Fruit fly (Drosophila melanogaster): ENCODE data around the gene Adss.

Gene Adss

dm6 chr3R:20832689-20833524 lies 2.5 kb upstream of the Adss start, which contains the start of gene Synd:
Synd (plus strand) TSS chr3R:20832799.
- TF ChIP-seq CG34367 (tag; optimal IDR thresholded peaks at IDR 0.05) = no peak
- TF ChIP-seq Pif1A (GFP tag; optimal IDR thresholded peaks at IDR 0.05) = peak; percentile 42
- TF ChIP-seq D1 (tag; optimal IDR thresholded peaks at IDR 0.05) = no peak
- TF ChIP-seq CG12605 (GFP tag; IDR thresholded peaks at IDR 0.05) = 0 out of 2 replicates have a peak, but pooled peaks have one; percentile 17
- no peak for TF ChIP-seq CG10348 (GFP tag; IDR thresholded peaks at IDR 0.05)
- TF ChIP-seq CG14655 (GFP tag; optimal IDR thresholded peaks at IDR 0.05) = peak; percentile 27
- TF ChIP-seq Ets98B (GFP tag; IDR thresholded peaks at IDR 0.05) = peak; percentile 13; the same call in 1 of the 2 replicates
- no peak for TF ChIP-seq CG9948 (tag; optimal IDR thresholded peaks at IDR 0.05)
- TF ChIP-seq CG8159 (tag; optimal IDR thresholded peaks at IDR 0.05) = no peak
- TF ChIP-seq fd96Ca (GFP tag; IDR thresholded peaks at IDR 0.05) = no peak
- peak; percentile 76 for TF ChIP-seq EcR (GFP tag; optimal IDR thresholded peaks at IDR 0.05)
- no peak for TF ChIP-seq CG32121 (GFP tag; IDR thresholded peaks at IDR 0.05)
- no peak for TF ChIP-seq CG13204 (GFP tag; optimal IDR thresholded peaks at IDR 0.05)
- peak; percentile 12 for TF ChIP-seq Pif1B (GFP tag; optimal IDR thresholded peaks at IDR 0.05)
- peak; percentile 8 for TF ChIP-seq CG15710 (tag; optimal IDR thresholded peaks at IDR 0.05)
- peak; percentile 48; the same call in 2 of the 3 replicates for TF ChIP-seq CG4496 (GFP tag; IDR thresholded peaks at IDR 0.05)
- TF ChIP-seq gl (tag; optimal IDR thresholded peaks at IDR 0.05) = peak; percentile 31
- peak; percentile 34 for TF ChIP-seq CG8301 (tag; optimal IDR thresholded peaks at IDR 0.05)
- no peak for TF ChIP-seq CG17806 (tag; optimal IDR thresholded peaks at IDR 0.05)
- peak; percentile 6 for TF ChIP-seq Snoo (tag; optimal IDR thresholded peaks at IDR 0.05)
- no peak for TF ChIP-seq rn (GFP tag; IDR thresholded peaks at IDR 0.05)

DNA sequence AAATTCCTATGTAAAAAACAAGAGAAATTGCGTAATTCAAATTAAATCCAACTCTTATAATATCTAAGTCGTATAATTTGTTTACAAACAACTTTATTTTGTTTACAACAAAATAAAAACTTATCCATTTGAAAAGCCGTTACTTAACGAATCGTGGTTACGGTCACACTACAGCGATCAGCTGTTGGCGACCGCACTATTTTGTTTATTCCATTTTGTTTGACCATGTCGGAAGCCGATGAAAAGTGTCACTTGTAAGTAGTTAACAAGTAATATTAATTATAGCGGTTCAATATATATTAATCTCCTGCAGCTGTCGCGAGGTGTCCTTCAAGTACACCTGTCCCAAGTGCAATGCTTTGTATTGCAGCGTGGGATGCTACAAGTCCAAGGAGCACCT lies 583 bp upstream of the Adss start, which contains the start of gene CG31223:
CG31223 (plus strand) TSS at position 165 of the 400 bp plus-strand sequence.
- TF ChIP-seq CG13204 (GFP tag; optimal IDR thresholded peaks at IDR 0.05) (no peak), rn (GFP tag; IDR thresholded peaks at IDR 0.05) (no peak), CG34367 (tag; optimal IDR thresholded peaks at IDR 0.05) (no peak), Ets98B (GFP tag; IDR thresholded peaks at IDR 0.05) (no peak), CG4496 (GFP tag; IDR thresholded peaks at IDR 0.05) (no peak), Snoo (tag; optimal IDR thresholded peaks at IDR 0.05) (no peak), CG12605 (GFP tag; IDR thresholded peaks at IDR 0.05) (no peak), CG17806 (tag; optimal IDR thresholded peaks at IDR 0.05) (no peak), CG10348 (GFP tag; IDR thresholded peaks at IDR 0.05) (no peak), Pif1A (GFP tag; optimal IDR thresholded peaks at IDR 0.05) (no peak), CG8301 (tag; optimal IDR thresholded peaks at IDR 0.05) (no peak), CG15710 (tag; optimal IDR thresholded peaks at IDR 0.05) (no peak), EcR (GFP tag; optimal IDR thresholded peaks at IDR 0.05) (no peak), fd96Ca (GFP tag; IDR thresholded peaks at IDR 0.05) (no peak), CG9948 (tag; optimal IDR thresholded peaks at IDR 0.05) (no peak), D1 (tag; optimal IDR thresholded peaks at IDR 0.05) (no peak), CG14655 (GFP tag; optimal IDR thresholded peaks at IDR 0.05) (no peak), gl (tag; optimal IDR thresholded peaks at IDR 0.05) (no peak), CG8159 (tag; optimal IDR thresholded peaks at IDR 0.05) (no peak), Pif1B (GFP tag; optimal IDR thresholded peaks at IDR 0.05) (no peak)

- TF ChIP-seq CG13204 (GFP tag; optimal IDR thresholded peaks at IDR 0.05) (peak; percentile 78), fd96Ca (GFP tag; IDR thresholded peaks at IDR 0.05) (peak; percentile 72; the same call in 2 of the 3 replicates), CG17806 (tag; optimal IDR thresholded peaks at IDR 0.05) (no peak), CG32121 (GFP tag; IDR thresholded peaks at IDR 0.05) (0 out of 2 replicates have a peak, but pooled peaks have one; percentile 30), rn (GFP tag; IDR thresholded peaks at IDR 0.05) (no peak), EcR (GFP tag; optimal IDR thresholded peaks at IDR 0.05) (peak; percentile 45), Ets98B (GFP tag; IDR thresholded peaks at IDR 0.05) (peak; percentile 67), D1 (tag; optimal IDR thresholded peaks at IDR 0.05) (no peak), CG4496 (GFP tag; IDR thresholded peaks at IDR 0.05) (peak; percentile 65), Snoo (tag; optimal IDR thresholded peaks at IDR 0.05) (peak; percentile 8)
These were observed 806 bp downstream of the Adss start for dm6 chr3R:20829416-20830131.

dm6 chr3R:20828520-20829415 lies 1.6 kb downstream of the Adss start:
- TF ChIP-seq CG12605 (GFP tag; IDR thresholded peaks at IDR 0.05) (0 out of 2 replicates have a peak, but pooled peaks have one; percentile 25), CG14655 (GFP tag; optimal IDR thresholded peaks at IDR 0.05) (no peak), EcR (GFP tag; optimal IDR thresholded peaks at IDR 0.05) (peak; percentile 96), CG8159 (tag; optimal IDR thresholded peaks at IDR 0.05) (no peak), CG32121 (GFP tag; IDR thresholded peaks at IDR 0.05) (no peak), CG13204 (GFP tag; optimal IDR thresholded peaks at IDR 0.05) (peak; percentile 81), CG17806 (tag; optimal IDR thresholded peaks at IDR 0.05) (no peak), Pif1A (GFP tag; optimal IDR thresholded peaks at IDR 0.05) (no peak)

Measured in whole organism, pupa.